Fruit fly (Drosophila melanogaster) whole organism, embryonic: ENCODE data around the gene Helz.

Experiments
- Asciz ChIP-seq: fragments of 200-800 bp; sonication (Bioruptor generic); optimal IDR thresholded peaks from 2 replicates; lab custom pipeline; 2017; ENCODE audit warnings: missing biosample characterization, mild to moderate bottlenecking, missing genetic modification characterization, missing genetic modification reagents
- Bgb ChIP-seq: fragments of 200-800 bp; sonication (Bioruptor generic); IDR thresholded peaks from 2 replicates; pipeline ENCODE4 v1.3.6; 2022; ENCODE audit warnings: missing biosample characterization, missing genetic modification characterization; ENCODE audit not compliant: partially characterized antibody
- CG10654 ChIP-seq: fragments of 200-800 bp; sonication (Bioruptor generic); optimal IDR thresholded peaks from 2 replicates; lab custom pipeline; 2016; ENCODE audit warnings: missing biosample characterization, missing genetic modification characterization
- CG15073 ChIP-seq: fragments of 200-800 bp; sonication (Bioruptor generic); optimal IDR thresholded peaks from 2 replicates; lab custom pipeline; 2016; ENCODE audit warnings: missing biosample characterization, missing genetic modification characterization
- CG15269 ChIP-seq: fragments of 200-800 bp; sonication (Bioruptor generic); optimal IDR thresholded peaks from 2 replicates; lab custom pipeline; 2018; ENCODE audit warnings: missing biosample characterization, mild to moderate bottlenecking, missing genetic modification characterization, moderate library complexity
- CG15601 ChIP-seq: fragments of 200-800 bp; sonication (Bioruptor generic); optimal IDR thresholded peaks from 3 replicates; lab custom pipeline; 2019; ENCODE audit warnings: missing biosample characterization, mild to moderate bottlenecking, missing genetic modification characterization, moderate library complexity
- CG17612 ChIP-seq: fragments of 200-800 bp; sonication (Bioruptor generic); IDR thresholded peaks from 2 replicates; pipeline ENCODE4 v1.3.6; 2022; ENCODE audit warnings: missing biosample characterization, missing genetic modification characterization
- CG3407 ChIP-seq: fragments of 200-800 bp; sonication (Bioruptor generic); optimal IDR thresholded peaks from 2 replicates; lab custom pipeline; 2018; ENCODE audit warnings: missing biosample characterization, mild to moderate bottlenecking, missing genetic modification characterization
- CG4328 ChIP-seq: fragments of 200-800 bp; sonication (Bioruptor generic); optimal IDR thresholded peaks from 3 replicates; lab custom pipeline; 2017; ENCODE audit warnings: missing biosample characterization, missing genetic modification reagents, missing genetic modification characterization
- CG8089 ChIP-seq: fragments of 200-800 bp; sonication (Bioruptor generic); optimal IDR thresholded peaks from 3 replicates; lab custom pipeline; 2016; ENCODE audit warnings: missing biosample characterization, missing genetic modification characterization
- CG8359 ChIP-seq: fragments of 200-800 bp; sonication (Bioruptor generic); optimal IDR thresholded peaks from 2 replicates; lab custom pipeline; 2017; ENCODE audit warnings: missing biosample characterization, mild to moderate bottlenecking, missing genetic modification characterization, borderline replicate concordance
- CG8924 ChIP-seq: fragments of 200-800 bp; optimal IDR thresholded peaks from 3 replicates; lab custom pipeline; 2019; ENCODE audit warnings: missing biosample characterization, mild to moderate bottlenecking, missing genetic modification characterization, moderate library complexity
- CG9817 ChIP-seq: fragments of 200-800 bp; sonication (Bioruptor generic); optimal IDR thresholded peaks from 2 replicates; lab custom pipeline; 2018; ENCODE audit warnings: missing biosample characterization, mild to moderate bottlenecking, missing genetic modification characterization, moderate library complexity
- Dbx ChIP-seq: fragments of 200-800 bp; sonication (Bioruptor generic); IDR thresholded peaks from 3 replicates; pipeline ENCODE4 v1.3.6; 2022; ENCODE audit warnings: missing biosample characterization, missing genetic modification characterization
- Drgx ChIP-seq: fragments of 200-800 bp; sonication (Bioruptor generic); IDR thresholded peaks from 2 replicates; pipeline ENCODE4 v1.3.6; 2022; ENCODE audit warnings: missing biosample characterization, missing genetic modification characterization
- HLH3B ChIP-seq: fragments of 200-800 bp; sonication (Bioruptor generic); IDR thresholded peaks from 2 replicates; pipeline ENCODE4 v1.3.6; 2022; ENCODE audit warnings: missing biosample characterization, missing genetic modification characterization
- Jarid2 ChIP-seq: fragments of 200-800 bp; sonication (Bioruptor generic); optimal IDR thresholded peaks from 3 replicates; lab custom pipeline; 2017; ENCODE audit warnings: mild to moderate bottlenecking, missing biosample characterization, missing genetic modification reagents, missing genetic modification characterization
- NFAT ChIP-seq: fragments of 200-800 bp; sonication (Bioruptor generic); IDR thresholded peaks from 2 replicates; pipeline ENCODE4 v1.3.6; 2022; ENCODE audit warnings: missing biosample characterization, missing genetic modification characterization
- Pdp1 ChIP-seq, 2 experiments: fragments of 200-800 bp; sonication (Bioruptor generic); optimal IDR thresholded peaks; 3 replicates each; lab custom pipeline; 2016; ENCODE audit warnings: missing biosample characterization in 2 of 2, missing genetic modification characterization in 2 of 2, mild to moderate bottlenecking in 1 of 2, moderate library complexity in 1 of 2
- Scr ChIP-seq: fragments of 200-800 bp; sonication (Bioruptor generic); IDR thresholded peaks from 2 replicates; pipeline ENCODE4 v1.3.6; 2022; ENCODE audit warnings: missing biosample characterization, missing genetic modification characterization; ENCODE audit not compliant: partially characterized antibody
- Spps ChIP-seq: fragments of 200-800 bp; sonication (Bioruptor generic); optimal IDR thresholded peaks from 2 replicates; lab custom pipeline; 2018; ENCODE audit warnings: missing biosample characterization, mild to moderate bottlenecking, missing genetic modification characterization
- Sry-δ ChIP-seq: fragments of 200-800 bp; sonication (Bioruptor generic); optimal IDR thresholded peaks from 2 replicates; lab custom pipeline; 2016; ENCODE audit warnings: missing biosample characterization, missing genetic modification characterization
- Tbp ChIP-seq: fragments of >200 bp; optimal IDR thresholded peaks from 2 replicates; lab custom pipeline; 2018; ENCODE audit warnings: missing biosample characterization, missing genetic modification characterization
- Trl ChIP-seq, 3 experiments: fragments of >200 bp in 2 of 3; fragments of 200-800 bp in 1 of 3; sonication (Bioruptor generic) in 1 of 3; optimal IDR thresholded peaks; 2 replicates in 1 of 3; 3 replicates in 2 of 3; lab custom pipeline; 2016 to 2017; ENCODE audit warnings: missing biosample characterization in 1 of 3, missing genetic modification characterization in 1 of 3
- bab2 ChIP-seq: fragments of 200-800 bp; sonication (Bioruptor generic); optimal IDR thresholded peaks from 2 replicates; lab custom pipeline; 2016; ENCODE audit warnings: missing biosample characterization, missing genetic modification characterization
- bbx ChIP-seq: fragments of 200-800 bp; sonication (Bioruptor generic); IDR thresholded peaks from 2 replicates; pipeline ENCODE4 v1.3.6; 2022; ENCODE audit warnings: missing biosample characterization, missing genetic modification characterization; ENCODE audit not compliant: partially characterized antibody
- cato ChIP-seq: fragments of 200-800 bp; sonication (Bioruptor generic); optimal IDR thresholded peaks from 2 replicates; lab custom pipeline; 2016; ENCODE audit warnings: missing biosample characterization, missing genetic modification characterization, borderline replicate concordance
- corto ChIP-seq: fragments of 200-800 bp; sonication (Bioruptor generic); optimal IDR thresholded peaks from 2 replicates; lab custom pipeline; 2016; ENCODE audit warnings: missing biosample characterization, mild to moderate bottlenecking, missing genetic modification characterization, moderate library complexity
- dpn ChIP-seq, 2 experiments: fragments of 200-800 bp; sonication (Bioruptor generic); optimal IDR thresholded peaks; 3 replicates each; lab custom pipeline; 2016; ENCODE audit warnings: missing biosample characterization in 2 of 2, missing genetic modification characterization in 2 of 2
- esg ChIP-seq: fragments of 200-800 bp; sonication (Bioruptor generic); conservative IDR thresholded peaks from 2 replicates; pipeline ENCODE4 v1.3.6; 2022; ENCODE audit warnings: missing biosample characterization, missing genetic modification characterization
- fru ChIP-seq: fragments of >200 bp; optimal IDR thresholded peaks from 2 replicates; lab custom pipeline; 2017
- grn ChIP-seq: fragments of 200-800 bp; sonication (Bioruptor generic); optimal IDR thresholded peaks from 3 replicates; lab custom pipeline; 2017; ENCODE audit warnings: missing biosample characterization, missing genetic modification characterization
- hth ChIP-seq: fragments of >200 bp; optimal IDR thresholded peaks from 2 replicates; lab custom pipeline; 2017; ENCODE audit warnings: inconsistent platforms
- jing ChIP-seq: fragments of 200-800 bp; sonication (Bioruptor generic); optimal IDR thresholded peaks from 2 replicates; lab custom pipeline; 2018; ENCODE audit warnings: missing biosample characterization, mild to moderate bottlenecking, missing genetic modification characterization
- maf-S ChIP-seq: fragments of 200-800 bp; sonication (Bioruptor generic); optimal IDR thresholded peaks from 2 replicates; lab custom pipeline; 2016; ENCODE audit warnings: missing biosample characterization, missing genetic modification characterization
- pnt ChIP-seq: fragments of 200-800 bp; sonication (Bioruptor generic); optimal IDR thresholded peaks from 3 replicates; lab custom pipeline; 2016; ENCODE audit warnings: missing biosample characterization, missing genetic modification characterization
- ro ChIP-seq: fragments of 200-800 bp; sonication (Bioruptor generic); IDR thresholded peaks from 2 replicates; pipeline ENCODE4 v1.3.6; 2022; ENCODE audit warnings: missing biosample characterization, missing genetic modification characterization
- schlank ChIP-seq: fragments of 200-800 bp; sonication (Bioruptor generic); optimal IDR thresholded peaks from 2 replicates; lab custom pipeline; 2018; ENCODE audit warnings: missing biosample characterization, mild to moderate bottlenecking, missing genetic modification characterization
- sr ChIP-seq: fragments of 200-800 bp; sonication (Bioruptor generic); IDR thresholded peaks from 3 replicates; pipeline ENCODE4 v1.3.6; 2022; ENCODE audit warnings: missing biosample characterization, missing genetic modification characterization
- yki ChIP-seq: fragments of >200 bp; optimal IDR thresholded peaks from 3 replicates; lab custom pipeline; 2018
- zfh2 ChIP-seq: fragments of 200-800 bp; sonication (Bioruptor generic); optimal IDR thresholded peaks from 2 replicates; lab custom pipeline; 2016; ENCODE audit warnings: missing biosample characterization, missing genetic modification characterization

Helz gene

dm6 chr3L:14759984-14760626 lies 29.6 kb upstream of the Helz start (continued):
- peak; percentile 32 for TF ChIP-seq CG9817 (tag; lab: Kevin White, UChicago)
- TF ChIP-seq cato (GFP tag; lab: Kevin White, UChicago): no peak
- peak; percentile 71 to 78 for TF ChIP-seq dpn (GFP tag; optimal IDR thresholded peaks at IDR 0.05; lab: Kevin White, UChicago)
- TF ChIP-seq corto (GFP tag; lab: Kevin White, UChicago): no peak
- TF ChIP-seq HLH3B (GFP tag; lab: Robert Waterston, UW): peak; percentile 65
- TF ChIP-seq bab2 (GFP tag; lab: Kevin White, UChicago): peak; percentile 69
- peak; percentile 77 for TF ChIP-seq CG15269 (tag; lab: Kevin White, UChicago)
- TF ChIP-seq ro: no peak
- peak; percentile 0 for TF ChIP-seq Sry-δ (GFP tag; lab: Kevin White, UChicago)
- TF ChIP-seq bbx (GFP tag; lab: Robert Waterston, UW): peak; percentile 32; the same call in 1 of the 2 replicates
- TF ChIP-seq Bgb: no peak; the same call in 1 of the 2 replicates
- TF ChIP-seq yki: peak; percentile 76
- peak; percentile 42 for TF ChIP-seq esg (GFP tag; lab: Robert Waterston, UW)
- peak; percentile 60 for TF ChIP-seq CG3407
- TF ChIP-seq CG17612: no peak
- peak; percentile 27 for TF ChIP-seq Spps
- peak; percentile 46 for TF ChIP-seq pnt (GFP tag; lab: Kevin White, UChicago)
- peak; percentile 47 for TF ChIP-seq jing (GFP tag; lab: Kevin White, UChicago)
- peak; percentile 66 for TF ChIP-seq Asciz (GFP tag; lab: Kevin White, UChicago)
- peak; percentile 45 for TF ChIP-seq zfh2 (GFP tag; lab: Kevin White, UChicago)
- peak; percentile 64; the same call in 1 of the 2 replicates for TF ChIP-seq Drgx (GFP tag; lab: Robert Waterston, UW)
- TF ChIP-seq Trl (optimal IDR thresholded peaks at IDR 0.05; lab: Kevin White, UChicago): peak; percentile 90 to 98
- peak; percentile 45 for TF ChIP-seq Trl (GFP tag; optimal IDR thresholded peaks at IDR 0.05; lab: Kevin White, UChicago)
- TF ChIP-seq CG8924 (tag; lab: Kevin White, UChicago): peak; percentile 63
- no peak; the same call in 1 of the 2 replicates for TF ChIP-seq NFAT (GFP tag; lab: Robert Waterston, UW)
- peak; percentile 33 for TF ChIP-seq schlank (tag; lab: Kevin White, UChicago)
- TF ChIP-seq Tbp: no peak
- peak; percentile 34 for TF ChIP-seq CG8359 (GFP tag; lab: Kevin White, UChicago)
- no peak for TF ChIP-seq fru (lab: Kevin White, UChicago)
- TF ChIP-seq CG4328: no peak
- TF ChIP-seq Pdp1 (GFP tag; optimal IDR thresholded peaks at IDR 0.05; lab: Kevin White, UChicago): peak; percentile 17 to 62
- peak; percentile 68 for TF ChIP-seq CG10654 (GFP tag; lab: Kevin White, UChicago)
- no peak for TF ChIP-seq Scr (GFP tag; lab: Robert Waterston, UW)
- peak; percentile 34 for TF ChIP-seq CG8089
- TF ChIP-seq CG15073 (GFP tag; lab: Kevin White, UChicago): peak; percentile 13
- peak; percentile 55 for TF ChIP-seq CG15601 (tag; lab: Kevin White, UChicago)
- TF ChIP-seq Jarid2 (GFP tag; lab: Kevin White, UChicago): no peak
- TF ChIP-seq hth (lab: Kevin White, UChicago): no peak
- no peak; the same call in 2 of the 3 replicates for TF ChIP-seq sr (GFP tag; lab: Robert Waterston, UW)
- TF ChIP-seq grn (GFP tag; lab: Kevin White, UChicago): no peak
- TF ChIP-seq maf-S (GFP tag; lab: Kevin White, UChicago): peak; percentile 55
- peak; percentile 60; the same call in 2 of the 3 replicates for TF ChIP-seq Dbx (GFP tag; lab: Robert Waterston, UW)
